Worm (Caenorhabditis elegans) whole organism, L4/young adult: ENCODE results near the gene srw-48.

Source experiments
- W03F9.2 ChIP-seq: fragments of 150-350 bp; optimal IDR thresholded peaks from 2 replicates; lab custom pipeline; 2014; ENCODE audit warnings: missing biosample characterization, missing genetic modification characterization
- dao-5 ChIP-seq: sonication (generic microtip); optimal IDR thresholded peaks from 2 replicates; lab custom pipeline; 2016; ENCODE audit warnings: missing genotype, missing genetic modification characterization, moderate library complexity, missing compliant biosample characterization
- him-1 ChIP-seq: sonication (generic microtip); optimal IDR thresholded peaks from 2 replicates; lab custom pipeline; 2016; ENCODE audit warnings: missing genotype, missing genetic modification reagents, missing genetic modification characterization, missing compliant biosample characterization

DNA sequence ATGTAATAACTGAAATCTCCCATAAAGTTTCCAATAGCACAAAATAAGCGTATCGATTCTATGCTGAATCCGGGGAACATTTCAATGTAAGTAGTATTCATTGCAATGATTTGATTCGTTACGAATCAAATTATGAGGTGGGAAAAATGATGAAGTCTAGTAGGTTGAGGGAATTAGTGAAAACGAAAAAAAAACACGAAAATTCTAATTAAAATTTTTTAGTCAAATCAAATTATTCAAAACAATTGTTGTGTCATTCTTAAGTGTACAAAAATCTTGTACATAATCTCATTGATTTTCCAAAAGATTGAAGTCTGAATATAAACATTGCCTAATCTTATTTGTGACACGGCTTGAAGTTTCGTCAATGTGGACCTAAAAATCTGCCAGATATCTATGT is 3.6 kb downstream of the srw-48 start, which contains the start of gene srw-29:
- TF ChIP-seq W03F9.2 (tag; lab: Kevin White, UChicago) (no peak), him-1 (tag; lab: Kevin White, UChicago) (no peak), dao-5 (tag; lab: Kevin White, UChicago) (no peak)
